Fruit fly (Drosophila melanogaster) whole organism, embryonic: ENCODE data around the gene Papss.

Experiments used
- BEAF-32 ChIP-seq: fragments of 200-800 bp; sonication (Bioruptor generic); optimal IDR thresholded peaks from 3 replicates; lab custom pipeline; 2017; ENCODE audit warnings: missing biosample characterization, missing genetic modification characterization, mild to moderate bottlenecking, moderate library complexity, missing genetic modification reagents
- CG10979 ChIP-seq: fragments of 200-800 bp; sonication (Bioruptor generic); optimal IDR thresholded peaks from 2 replicates; lab custom pipeline; 2018; ENCODE audit warnings: missing biosample characterization, mild to moderate bottlenecking, missing genetic modification characterization, moderate library complexity
- CG11695 ChIP-seq: fragments of 200-800 bp; sonication (Bioruptor generic); IDR thresholded peaks from 3 replicates; pipeline ENCODE4 v1.3.6; 2022; ENCODE audit warnings: missing biosample characterization, missing genetic modification characterization
- CG12744 ChIP-seq: fragments of 200-800 bp; sonication (Bioruptor generic); optimal IDR thresholded peaks from 2 replicates; lab custom pipeline; 2016; ENCODE audit warnings: missing biosample characterization, missing genetic modification characterization
- CG14667 ChIP-seq: fragments of 200-800 bp; sonication (Bioruptor generic); IDR thresholded peaks from 2 replicates; pipeline ENCODE4 v1.3.6; 2022; ENCODE audit warnings: missing biosample characterization, missing genetic modification characterization
- CG15011 ChIP-seq: fragments of 200-800 bp; sonication (Bioruptor generic); optimal IDR thresholded peaks from 3 replicates; lab custom pipeline; 2018; ENCODE audit warnings: missing biosample characterization, mild to moderate bottlenecking, missing genetic modification characterization
- CG17802 ChIP-seq: fragments of 200-800 bp; sonication (Bioruptor generic); optimal IDR thresholded peaks from 2 replicates; lab custom pipeline; 2018; ENCODE audit warnings: missing biosample characterization, mild to moderate bottlenecking, missing genetic modification characterization, moderate library complexity
- CG1792 ChIP-seq: fragments of 200-800 bp; sonication (Bioruptor generic); optimal IDR thresholded peaks from 2 replicates; lab custom pipeline; 2016; ENCODE audit warnings: missing biosample characterization, missing genetic modification characterization
- CG2120 ChIP-seq: fragments of 200-800 bp; sonication (Bioruptor generic); optimal IDR thresholded peaks from 3 replicates; lab custom pipeline; 2016; ENCODE audit warnings: missing biosample characterization, missing genetic modification characterization
- CG2129 ChIP-seq: fragments of 200-800 bp; sonication (Bioruptor generic); IDR thresholded peaks from 2 replicates; pipeline ENCODE4 v1.3.6; 2022; ENCODE audit warnings: missing biosample characterization, missing genetic modification characterization; ENCODE audit not compliant: partially characterized antibody
- CG42726 ChIP-seq: fragments of 200-800 bp; sonication (Bioruptor generic); IDR thresholded peaks from 2 replicates; pipeline ENCODE4 v1.3.6; 2022; ENCODE audit warnings: missing biosample characterization, missing genetic modification characterization; ENCODE audit not compliant: partially characterized antibody
- CG4360 ChIP-seq: fragments of 200-800 bp; sonication (Bioruptor generic); IDR thresholded peaks from 2 replicates; pipeline ENCODE4 v1.3.6; 2022; ENCODE audit warnings: missing biosample characterization, missing genetic modification characterization
- CG8281 ChIP-seq: fragments of 200-800 bp; sonication (Bioruptor generic); optimal IDR thresholded peaks from 2 replicates; lab custom pipeline; 2018; ENCODE audit warnings: missing biosample characterization, mild to moderate bottlenecking, missing genetic modification characterization, moderate library complexity
- CG8924 ChIP-seq: fragments of 200-800 bp; optimal IDR thresholded peaks from 3 replicates; lab custom pipeline; 2019; ENCODE audit warnings: missing biosample characterization, mild to moderate bottlenecking, missing genetic modification characterization, moderate library complexity
- CG9727 ChIP-seq: fragments of 200-800 bp; sonication (Bioruptor generic); optimal IDR thresholded peaks from 3 replicates; lab custom pipeline; 2017; ENCODE audit warnings: missing biosample characterization, mild to moderate bottlenecking, missing genetic modification characterization
- CTCF ChIP-seq: fragments of 200-800 bp; sonication (Bioruptor generic); optimal IDR thresholded peaks from 2 replicates; lab custom pipeline; 2017; ENCODE audit warnings: missing biosample characterization, mild to moderate bottlenecking, missing genetic modification characterization, moderate library complexity
- E2f2 ChIP-seq: fragments of 200-800 bp; sonication (Bioruptor generic); IDR thresholded peaks from 2 replicates; pipeline ENCODE4 v1.3.6; 2022; ENCODE audit warnings: missing biosample characterization, missing genetic modification characterization
- Ets97D ChIP-seq: fragments of 200-800 bp; sonication (Bioruptor generic); optimal IDR thresholded peaks from 3 replicates; lab custom pipeline; 2016; ENCODE audit warnings: missing biosample characterization, missing genetic modification characterization
- Fer1 ChIP-seq: fragments of 200-800 bp; sonication (Bioruptor generic); optimal IDR thresholded peaks from 2 replicates; lab custom pipeline; 2017; ENCODE audit warnings: missing biosample characterization, mild to moderate bottlenecking, missing genetic modification characterization
- Gsc ChIP-seq: fragments of 200-800 bp; sonication (Bioruptor generic); IDR thresholded peaks from 2 replicates; pipeline ENCODE4 v1.3.6; 2022; ENCODE audit warnings: missing biosample characterization, missing genetic modification characterization
- HLHmδ ChIP-seq: fragments of 200-800 bp; sonication (Bioruptor generic); optimal IDR thresholded peaks from 2 replicates; lab custom pipeline; 2018; ENCODE audit warnings: missing biosample characterization, mild to moderate bottlenecking, missing genetic modification characterization, moderate library complexity
- Hmx ChIP-seq: fragments of 200-800 bp; sonication (Bioruptor generic); optimal IDR thresholded peaks from 2 replicates; lab custom pipeline; 2016; ENCODE audit warnings: missing biosample characterization, missing genetic modification characterization
- Hsf ChIP-seq: fragments of 200-800 bp; sonication (Bioruptor generic); optimal IDR thresholded peaks from 3 replicates; lab custom pipeline; 2016; ENCODE audit warnings: missing biosample characterization, missing genetic modification characterization
- Med ChIP-seq: fragments of 200-800 bp; sonication (Bioruptor generic); peaks from one replicate; lab custom pipeline; 2016; ENCODE audit warnings: missing biosample characterization, missing genetic modification characterization, mild to moderate bottlenecking, inconsistent platforms, moderate library complexity
- Myb ChIP-seq: fragments of 200-800 bp; sonication (Bioruptor generic); optimal IDR thresholded peaks from 2 replicates; lab custom pipeline; 2016; ENCODE audit warnings: missing biosample characterization, missing genetic modification characterization
- TFAM ChIP-seq: fragments of 200-800 bp; sonication (Bioruptor generic); optimal IDR thresholded peaks from 2 replicates; lab custom pipeline; 2017; ENCODE audit warnings: missing biosample characterization, missing genetic modification characterization, inconsistent platforms
- YL-1 ChIP-seq: fragments of 200-800 bp; sonication (Bioruptor generic); optimal IDR thresholded peaks from 3 replicates; lab custom pipeline; 2017; ENCODE audit warnings: missing biosample characterization, mild to moderate bottlenecking, missing genetic modification characterization
- bsh ChIP-seq, 2 experiments: fragments of 200-800 bp; sonication (Bioruptor generic); optimal IDR thresholded peaks; 2 replicates each; lab custom pipeline; 2017 to 2018; ENCODE audit warnings: mild to moderate bottlenecking in 2 of 2, missing biosample characterization in 2 of 2, missing genetic modification characterization in 2 of 2, moderate library complexity in 1 of 2
- cg ChIP-seq: fragments of 200-800 bp; sonication (Bioruptor generic); optimal IDR thresholded peaks from 3 replicates; lab custom pipeline; 2019; ENCODE audit warnings: missing biosample characterization, mild to moderate bottlenecking, missing genetic modification characterization, moderate library complexity
- croc ChIP-seq: fragments of 200-800 bp; sonication (Bioruptor generic); conservative IDR thresholded peaks from 3 replicates; pipeline ENCODE4 v1.3.6; 2022; ENCODE audit warnings: missing biosample characterization, missing genetic modification characterization
- cwo ChIP-seq: fragments of 200-800 bp; sonication (Bioruptor generic); optimal IDR thresholded peaks from 3 replicates; lab custom pipeline; 2017; ENCODE audit warnings: missing biosample characterization, missing genetic modification characterization, mild to moderate bottlenecking, moderate library complexity, missing genetic modification reagents
- danr ChIP-seq: fragments of 200-800 bp; sonication (Bioruptor generic); IDR thresholded peaks from 2 replicates; pipeline ENCODE4 v1.3.6; 2022; ENCODE audit warnings: missing biosample characterization, missing genetic modification characterization
- dysf ChIP-seq: fragments of 200-800 bp; sonication (Bioruptor generic); IDR thresholded peaks from 3 replicates; pipeline ENCODE4 v1.3.6; 2022; ENCODE audit warnings: missing biosample characterization, missing genetic modification characterization
- en ChIP-seq: fragments of 200-800 bp; sonication (Bioruptor generic); optimal IDR thresholded peaks from 2 replicates; lab custom pipeline; 2016; ENCODE audit warnings: missing biosample characterization, missing genetic modification characterization
- fru ChIP-seq: fragments of >200 bp; optimal IDR thresholded peaks from 2 replicates; lab custom pipeline; 2017
- hb ChIP-seq: fragments of 200-800 bp; sonication (Bioruptor generic); IDR thresholded peaks from 3 replicates; pipeline ENCODE4 v1.3.6; 2022; ENCODE audit warnings: missing biosample characterization, missing genetic modification characterization; ENCODE audit not compliant: partially characterized antibody
- hkb ChIP-seq, 2 experiments: fragments of 200-800 bp in 1 of 2; fragments of >200 bp in 1 of 2; sonication (Bioruptor generic) in 1 of 2; IDR thresholded peaks in 1 of 2; optimal IDR thresholded peaks in 1 of 2; 2 replicates each; pipeline versions ENCODE4 v1.3.6 to Lab custom; 2017 to 2022; ENCODE audit warnings: missing biosample characterization in 1 of 2, missing genetic modification characterization in 1 of 2
- lmd ChIP-seq: fragments of 200-800 bp; sonication (Bioruptor generic); IDR thresholded peaks from 2 replicates; pipeline ENCODE4 v1.3.6; 2022; ENCODE audit warnings: missing biosample characterization, missing genetic modification characterization
- nau ChIP-seq: fragments of 200-800 bp; sonication (Bioruptor generic); optimal IDR thresholded peaks from 3 replicates; lab custom pipeline; 2017; ENCODE audit warnings: missing biosample characterization, mild to moderate bottlenecking, missing genetic modification characterization, missing genetic modification reagents
- nom ChIP-seq: fragments of 200-800 bp; sonication (Bioruptor generic); optimal IDR thresholded peaks from 2 replicates; lab custom pipeline; 2017; ENCODE audit warnings: missing biosample characterization, missing genetic modification characterization, mild to moderate bottlenecking, moderate library complexity, missing genetic modification reagents
- p53 ChIP-seq: fragments of 200-800 bp; sonication (Bioruptor generic); optimal IDR thresholded peaks from 2 replicates; lab custom pipeline; 2016; ENCODE audit warnings: missing biosample characterization, missing genetic modification characterization
- pan ChIP-seq, 4 experiments: fragments of >200 bp in 3 of 4; fragments of 200-800 bp in 1 of 4; sonication (Bioruptor generic) in 1 of 4; optimal IDR thresholded peaks in 3 of 4; IDR thresholded peaks in 1 of 4; 2 replicates each; pipeline versions ENCODE4 v1.3.6 to Lab custom; 2017 to 2022; ENCODE audit warnings: missing biosample characterization in 2 of 4, missing genetic modification characterization in 2 of 4, mixed read lengths in 1 of 4
- peb ChIP-seq: fragments of 200-800 bp; sonication (Bioruptor generic); IDR thresholded peaks from 2 replicates; pipeline ENCODE4 v1.3.6; 2022; ENCODE audit warnings: missing biosample characterization, missing genetic modification characterization
- pzg ChIP-seq: fragments of 200-800 bp; sonication (Bioruptor generic); optimal IDR thresholded peaks from 3 replicates; lab custom pipeline; 2018; ENCODE audit warnings: missing biosample characterization, mild to moderate bottlenecking, missing genetic modification characterization, moderate library complexity
- salm ChIP-seq: fragments of 200-800 bp; sonication (Bioruptor generic); optimal IDR thresholded peaks from 2 replicates; lab custom pipeline; 2018; ENCODE audit warnings: missing biosample characterization, mild to moderate bottlenecking, missing genetic modification characterization
- sd ChIP-seq: fragments of 200-800 bp; sonication (Bioruptor generic); optimal IDR thresholded peaks from 3 replicates; lab custom pipeline; 2018; ENCODE audit warnings: missing biosample characterization, mild to moderate bottlenecking, missing genetic modification characterization, moderate library complexity
- slbo ChIP-seq: fragments of 200-800 bp; sonication (Bioruptor generic); IDR thresholded peaks from 2 replicates; pipeline ENCODE4 v1.3.6; 2022; ENCODE audit warnings: missing biosample characterization, missing genetic modification characterization
- tx ChIP-seq: fragments of 200-800 bp; sonication (Bioruptor generic); optimal IDR thresholded peaks from 2 replicates; lab custom pipeline; 2016; ENCODE audit warnings: missing biosample characterization, missing genetic modification characterization
- usp ChIP-seq: fragments of >200 bp; optimal IDR thresholded peaks from 2 replicates; lab custom pipeline; 2017; ENCODE audit warnings: missing biosample characterization, missing genetic modification characterization
- wek ChIP-seq: fragments of 200-800 bp; sonication (Bioruptor generic); optimal IDR thresholded peaks from 3 replicates; lab custom pipeline; 2018; ENCODE audit warnings: missing biosample characterization, mild to moderate bottlenecking, missing genetic modification characterization, moderate library complexity

Papss gene

dm6 chr3L:19815472-19816150 is 29.5 kb upstream of the Papss start, which contains the start of gene cyc (continued):
- no peak for TF ChIP-seq CG9727 (GFP tag; lab: Kevin White, UChicago)
- peak; percentile 95 for TF ChIP-seq E2f2
- no peak for TF ChIP-seq en (GFP tag; lab: Kevin White, UChicago)
- no peak for TF ChIP-seq hkb (optimal IDR thresholded peaks at IDR 0.05; lab: Kevin White, UChicago)
- TF ChIP-seq hkb (GFP tag; IDR thresholded peaks at IDR 0.05; lab: Robert Waterston, UW): no peak
- TF ChIP-seq CG8924 (tag; lab: Kevin White, UChicago): no peak
- TF ChIP-seq slbo (GFP tag; lab: Robert Waterston, UW): peak; percentile 22; the same call in 1 of the 2 replicates
- TF ChIP-seq Ets97D: peak; percentile 75
- TF ChIP-seq sd: no peak
- no peak for TF ChIP-seq wek (GFP tag; lab: Kevin White, UChicago)
- no peak for TF ChIP-seq HLHmδ (GFP tag; lab: Kevin White, UChicago)
- TF ChIP-seq Hsf (GFP tag; lab: Kevin White, UChicago): no peak
- TF ChIP-seq bsh (GFP tag; optimal IDR thresholded peaks at IDR 0.05; lab: Kevin White, UChicago): peak in 1 of 2 experiments; percentile 22
- TF ChIP-seq YL-1 (GFP tag; lab: Kevin White, UChicago): peak; percentile 32
- TF ChIP-seq pan (optimal IDR thresholded peaks at IDR 0.05; lab: Kevin White, UChicago): no peak
- no peak for TF ChIP-seq pan (GFP tag; optimal IDR thresholded peaks at IDR 0.05 in 1 of 2, IDR thresholded peaks at IDR 0.05 in 1 of 2)
- TF ChIP-seq CG17802: peak; percentile 98
- no peak for TF ChIP-seq usp (GFP tag; lab: Kevin White, UChicago)
- no peak for TF ChIP-seq p53
- no peak for TF ChIP-seq fru (lab: Kevin White, UChicago)
- TF ChIP-seq CG4360 (GFP tag; lab: Robert Waterston, UW): no peak
- TF ChIP-seq CG2129 (GFP tag; lab: Robert Waterston, UW): no peak
- no peak for TF ChIP-seq CG11695 (GFP tag; lab: Robert Waterston, UW)
- TF ChIP-seq TFAM (GFP tag; lab: Kevin White, UChicago): no peak
- TF ChIP-seq danr (GFP tag; lab: Robert Waterston, UW): no peak
- peak; percentile 68 for TF ChIP-seq nom
- TF ChIP-seq CG10979: no peak
- TF ChIP-seq Gsc (GFP tag; lab: Robert Waterston, UW): no peak
- TF ChIP-seq CG15011: no peak
- TF ChIP-seq BEAF-32: peak; percentile 1
- no peak for TF ChIP-seq CG8281 (tag; lab: Kevin White, UChicago)
- TF ChIP-seq cwo (GFP tag; lab: Kevin White, UChicago): no peak
- no peak for TF ChIP-seq CG14667
- no peak for TF ChIP-seq salm
- TF ChIP-seq Myb: peak; percentile 29
- TF ChIP-seq CTCF (GFP tag; lab: Kevin White, UChicago): peak; percentile 51
- no peak for TF ChIP-seq nau (GFP tag; lab: Kevin White, UChicago)
- TF ChIP-seq CG42726 (GFP tag; lab: Robert Waterston, UW): no peak
- TF ChIP-seq Hmx: no peak
- TF ChIP-seq CG2120 (GFP tag; lab: Kevin White, UChicago): no peak
- TF ChIP-seq cg (GFP tag; lab: Kevin White, UChicago): peak; percentile 77
- TF ChIP-seq tx (GFP tag; lab: Kevin White, UChicago): no peak
- TF ChIP-seq CG1792 (GFP tag; lab: Kevin White, UChicago): no peak
- TF ChIP-seq Med (GFP tag; lab: Kevin White, UChicago): peak; percentile 77
- no peak for TF ChIP-seq hb (GFP tag; lab: Robert Waterston, UW)
- TF ChIP-seq peb: no peak
- no peak for TF ChIP-seq lmd
- peak; percentile 65 for TF ChIP-seq pzg (GFP tag; lab: Kevin White, UChicago)
- TF ChIP-seq croc (GFP tag; lab: Robert Waterston, UW): no peak
- TF ChIP-seq dysf (GFP tag; lab: Robert Waterston, UW): 0 out of 3 replicates have a peak, but pooled peaks have one; percentile 14
- no peak for TF ChIP-seq CG12744
- peak; percentile 11 for TF ChIP-seq Fer1 (GFP tag; lab: Kevin White, UChicago)
